Worm (Caenorhabditis elegans) whole organism, midembryonic: ENCODE data around the gene cutl-19.

Experiments used
- T22C8.4 ChIP-seq: fragments of 200-800 bp; sonication (Bioruptor generic); IDR thresholded peaks from 2 replicates; pipeline ENCODE4 v1.3.6; 2022; ENCODE audit warnings: missing genetic modification characterization, missing compliant biosample characterization
- cog-1 ChIP-seq: sonication (generic microtip); optimal IDR thresholded peaks from 2 replicates; lab custom pipeline; 2016; ENCODE audit warnings: missing genetic modification characterization, missing compliant biosample characterization
- flt-1 ChIP-seq: fragments of 200-800 bp; sonication (Bioruptor generic); IDR thresholded peaks from 2 replicates; pipeline ENCODE4 v1.3.6; 2022; ENCODE audit warnings: missing genetic modification characterization, missing compliant biosample characterization
- klf-2 ChIP-seq: fragments of 200-800 bp; sonication (Bioruptor generic); conservative IDR thresholded peaks from 2 replicates; pipeline ENCODE4 v1.3.6; 2022; ENCODE audit warnings: missing genetic modification reagents, missing genetic modification characterization, missing compliant biosample characterization
- med-1 ChIP-seq: sonication (generic microtip); optimal IDR thresholded peaks from 2 replicates; lab custom pipeline; 2017; ENCODE audit warnings: missing genetic modification characterization, mild to moderate bottlenecking, missing compliant biosample characterization, antibody characterized with exemption, missing genetic modification reagents; ENCODE audit not compliant: insufficient read depth
- ref-1 ChIP-seq: fragments of 200-800 bp; sonication (Bioruptor generic); conservative IDR thresholded peaks from 2 replicates; pipeline ENCODE4 v1.3.6; 2022; ENCODE audit warnings: missing genetic modification reagents, missing genetic modification characterization, missing compliant biosample characterization
- tab-1 ChIP-seq: fragments of 200-800 bp; sonication (Bioruptor generic); IDR thresholded peaks from 2 replicates; pipeline ENCODE4 v1.3.6; 2022; ENCODE audit warnings: missing genetic modification characterization, missing compliant biosample characterization
- ztf-23 ChIP-seq: fragments of 200-800 bp; sonication (Bioruptor generic); IDR thresholded peaks from 2 replicates; pipeline ENCODE4 v1.3.6; 2022; ENCODE audit warnings: missing genetic modification reagents, missing genetic modification characterization, missing compliant biosample characterization
- ztf-29 ChIP-seq: fragments of 200-800 bp; sonication (Bioruptor generic); IDR thresholded peaks from 2 replicates; pipeline ENCODE4 v1.3.6; 2022; ENCODE audit warnings: missing genetic modification reagents, missing genetic modification characterization, missing compliant biosample characterization

The cutl-19 gene

DNA sequence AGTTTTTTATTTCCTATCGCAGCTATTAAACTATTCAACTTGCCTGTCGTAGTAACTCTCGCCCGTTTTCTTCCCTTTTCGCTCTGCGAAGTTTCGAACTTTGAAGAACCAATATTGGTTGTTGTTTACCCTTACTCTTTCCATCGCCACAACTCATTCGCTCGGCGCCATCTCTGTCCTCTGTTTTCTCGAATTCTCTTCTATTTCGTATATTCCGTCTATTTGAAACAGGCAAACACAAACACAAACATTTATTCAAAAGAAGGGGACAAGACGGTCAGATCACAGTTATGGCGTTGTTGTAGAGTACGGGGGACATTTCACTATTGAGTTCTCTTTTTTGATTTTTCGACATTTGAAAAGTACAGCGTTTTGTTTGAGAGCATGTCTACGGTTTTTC, 5.4 kb upstream of the cutl-19 start:
- no peak for TF ChIP-seq ztf-23 (GFP tag; lab: Robert Waterston, UW)
- TF ChIP-seq cog-1 (tag; lab: Kevin White, UChicago): no peak
- TF ChIP-seq flt-1 (GFP tag; lab: Robert Waterston, UW): no peak
- TF ChIP-seq tab-1 (GFP tag; lab: Robert Waterston, UW): no peak
- TF ChIP-seq T22C8.4: no peak
- no peak for TF ChIP-seq ref-1 (GFP tag; lab: Robert Waterston, UW)
- no peak for TF ChIP-seq klf-2
- TF ChIP-seq med-1 (GFP tag; lab: Kevin White, UChicago): no peak
- TF ChIP-seq ztf-29: no peak

- TF ChIP-seq ref-1 (GFP tag; lab: Robert Waterston, UW): no peak
- no peak for TF ChIP-seq klf-2
- no peak for TF ChIP-seq med-1 (GFP tag; lab: Kevin White, UChicago)
- no peak for TF ChIP-seq flt-1 (GFP tag; lab: Robert Waterston, UW)
- TF ChIP-seq cog-1 (tag; lab: Kevin White, UChicago): no peak
- TF ChIP-seq ztf-23 (GFP tag; lab: Robert Waterston, UW): no peak
- TF ChIP-seq tab-1 (GFP tag; lab: Robert Waterston, UW): no peak
- no peak for TF ChIP-seq ztf-29
- TF ChIP-seq T22C8.4: no peak
Observed at ce11 chrIII:5221820-5222219, 4.4 kb upstream of the cutl-19 start.

DNA sequence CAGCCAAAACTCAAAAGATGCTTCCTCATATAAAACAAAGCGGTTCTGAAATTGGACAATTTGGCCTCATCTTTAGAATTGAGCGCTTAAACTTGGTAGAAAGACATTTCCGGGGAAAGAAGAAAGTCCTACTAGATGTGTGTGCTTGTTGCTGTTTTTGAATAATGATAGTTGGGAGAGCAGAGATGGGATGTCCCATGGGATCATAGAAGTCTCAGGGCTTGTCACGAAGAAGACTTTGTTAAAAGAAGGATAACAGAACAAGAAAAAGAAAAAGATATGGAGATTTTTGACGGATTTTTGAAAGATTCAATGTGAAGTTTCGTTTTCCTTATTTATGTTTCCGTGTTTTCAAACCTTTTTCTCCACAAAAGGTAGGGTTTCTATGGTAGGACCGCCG, 1.3 kb upstream of the cutl-19 start, which contains the start of gene ZC155.2:
ZC155.2 (plus strand) TSS at position 301 of the 400 bp plus-strand sequence.
- TF ChIP-seq tab-1 (GFP tag; lab: Robert Waterston, UW) (no peak), cog-1 (tag; lab: Kevin White, UChicago) (no peak), flt-1 (GFP tag; lab: Robert Waterston, UW) (no peak), med-1 (GFP tag; lab: Kevin White, UChicago) (no peak), ztf-29 (no peak), klf-2 (no peak)

DNA sequence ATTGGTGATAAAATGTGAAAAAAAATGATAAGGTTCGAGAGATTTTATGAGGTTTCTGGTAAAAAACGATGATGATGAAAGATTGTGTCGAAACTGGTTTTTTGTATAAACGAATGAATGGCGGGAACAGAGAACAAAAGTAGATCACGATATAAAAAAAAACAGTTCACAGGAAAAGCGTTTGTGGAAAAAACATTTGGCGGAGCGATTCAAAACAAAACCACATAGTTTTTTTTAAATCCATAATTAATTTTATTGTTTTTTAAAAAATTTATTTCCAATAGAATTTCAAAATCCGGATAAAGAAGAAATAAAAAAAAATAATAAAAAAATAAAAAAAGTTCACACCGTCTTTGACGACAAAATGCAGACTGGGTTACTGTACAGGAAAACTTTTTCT, 2.0 kb downstream of the cutl-19 start, which contains the start of gene ZC155.4:
ZC155.4 (minus strand) TSS at position 101 of the 400 bp plus-strand sequence.
- TF ChIP-seq med-1 (GFP tag; lab: Kevin White, UChicago): no peak
- no peak for TF ChIP-seq ztf-29
- no peak for TF ChIP-seq flt-1 (GFP tag; lab: Robert Waterston, UW)
- TF ChIP-seq klf-2: no peak
- no peak for TF ChIP-seq tab-1 (GFP tag; lab: Robert Waterston, UW)
- TF ChIP-seq cog-1 (tag; lab: Kevin White, UChicago): no peak
- TF ChIP-seq ztf-23 (GFP tag; lab: Robert Waterston, UW): no peak
- no peak for TF ChIP-seq T22C8.4

DNA sequence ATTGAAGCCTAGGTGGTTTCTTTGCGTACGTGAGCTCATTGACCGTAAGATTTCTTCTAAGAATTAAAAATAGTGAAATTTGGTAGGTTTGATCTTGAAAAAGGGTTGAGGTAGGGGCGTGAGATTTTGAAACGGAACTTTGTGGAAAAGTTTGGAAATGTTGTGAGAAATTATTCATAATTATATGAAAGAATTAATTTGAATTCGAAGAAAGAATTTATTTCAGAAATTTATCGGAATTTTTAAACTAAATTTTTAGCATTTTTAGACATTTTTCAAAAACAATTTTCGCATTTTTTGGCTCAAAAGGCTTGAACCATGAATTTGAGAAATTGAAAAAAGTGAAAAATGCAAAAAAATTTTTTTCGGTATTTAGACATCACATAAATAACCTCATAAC, 3.2 kb downstream of the cutl-19 start:
- TF ChIP-seq klf-2 (no peak), ref-1 (GFP tag; lab: Robert Waterston, UW) (no peak), T22C8.4 (no peak), flt-1 (GFP tag; lab: Robert Waterston, UW) (no peak), med-1 (GFP tag; lab: Kevin White, UChicago) (no peak), ztf-29 (no peak), tab-1 (GFP tag; lab: Robert Waterston, UW) (no peak), ztf-23 (GFP tag; lab: Robert Waterston, UW) (no peak), cog-1 (tag; lab: Kevin White, UChicago) (no peak)

ce11 chrIII:5211137-5211648, 6.2 kb downstream of the cutl-19 start:
- peak; percentile 42; the same call in 1 of the 2 replicates for TF ChIP-seq ztf-29
- TF ChIP-seq ref-1 (GFP tag; lab: Robert Waterston, UW): peak; percentile 65; the same call in 1 of the 2 replicates
- TF ChIP-seq tab-1 (GFP tag; lab: Robert Waterston, UW): peak; percentile 88
- TF ChIP-seq ztf-23 (GFP tag; lab: Robert Waterston, UW): peak; percentile 78
- TF ChIP-seq flt-1 (GFP tag; lab: Robert Waterston, UW): peak; percentile 80; the same call in 1 of the 2 replicates
- peak; percentile 12 for TF ChIP-seq med-1 (GFP tag; lab: Kevin White, UChicago)
- TF ChIP-seq klf-2: peak; percentile 75

DNA sequence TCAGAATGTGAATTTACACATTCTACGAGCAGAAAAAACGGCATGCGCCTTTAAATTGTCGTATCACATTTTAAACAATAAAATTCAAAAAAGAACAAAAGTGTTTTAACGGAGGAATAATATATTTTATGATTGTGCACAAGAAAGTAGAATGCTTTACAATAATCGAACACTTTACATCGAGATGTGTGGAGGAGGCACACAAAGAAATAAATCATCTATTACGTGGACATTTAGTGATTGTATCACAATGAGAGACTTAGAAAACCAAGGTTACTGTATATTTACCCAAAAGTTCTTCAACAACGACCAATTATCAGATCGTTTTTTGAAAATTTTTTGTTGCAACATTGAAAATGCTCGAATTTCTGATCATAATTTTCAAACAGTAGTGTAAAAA, 7.1 kb downstream of the cutl-19 start:
- no peak for TF ChIP-seq ref-1 (GFP tag; lab: Robert Waterston, UW)

DNA sequence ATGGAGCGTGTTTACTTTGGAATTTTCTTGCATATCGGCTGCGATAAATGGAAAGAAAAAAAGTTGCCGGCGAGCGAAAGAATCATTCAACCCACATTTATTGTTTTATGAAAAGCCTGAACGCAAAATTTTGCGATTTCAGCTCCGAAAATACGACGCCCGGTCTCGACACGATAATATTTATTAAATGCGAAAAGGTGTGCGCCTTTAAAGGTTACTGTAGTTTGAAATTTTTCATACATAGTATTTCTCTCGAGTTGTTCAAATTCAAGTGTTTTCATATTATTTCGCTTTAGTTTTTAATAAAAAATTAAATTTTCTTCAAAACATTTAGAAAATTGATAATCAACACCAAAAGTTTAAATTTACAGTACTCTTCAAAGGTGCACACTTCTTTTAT, 8.4 kb downstream of the cutl-19 start, which contains the start of gene syx-16:
syx-16 (minus strand) TSS at position 118 of the 400 bp plus-strand sequence.
- TF ChIP-seq T22C8.4 (no peak), cog-1 (tag; lab: Kevin White, UChicago) (no peak), klf-2 (no peak), tab-1 (GFP tag; lab: Robert Waterston, UW) (no peak), med-1 (GFP tag; lab: Kevin White, UChicago) (no peak), ztf-23 (GFP tag; lab: Robert Waterston, UW) (no peak)

ce11 chrIII:5206861-5207414, 10.5 kb downstream of the cutl-19 start, which contains the start of gene morc-1:
Gene morc-1, minus strand, starts transcription at chrIII:5206911.
- no peak for TF ChIP-seq med-1 (GFP tag; lab: Kevin White, UChicago)
- no peak for TF ChIP-seq klf-2

DNA sequence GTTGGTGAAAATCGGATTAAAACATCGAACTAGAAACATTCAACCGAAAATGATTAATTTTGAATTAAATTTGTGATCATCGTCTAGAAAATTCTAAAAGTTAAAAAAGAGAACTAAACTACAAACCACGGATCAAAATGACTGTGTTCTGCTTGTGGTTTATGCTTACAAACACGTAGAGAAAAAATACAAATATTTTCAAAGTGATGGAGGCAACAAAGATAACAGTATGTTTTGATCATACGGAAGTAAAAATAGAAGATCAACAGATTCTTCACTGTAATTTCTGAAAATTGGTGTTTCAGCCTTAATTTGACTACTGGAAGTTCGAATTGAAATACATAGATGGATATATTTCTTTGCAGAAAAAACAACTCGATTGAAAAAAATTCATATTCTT, 14.1 kb downstream of the cutl-19 start:
- no peak for TF ChIP-seq ref-1 (GFP tag; lab: Robert Waterston, UW)
- TF ChIP-seq cog-1 (tag; lab: Kevin White, UChicago): no peak
- no peak for TF ChIP-seq ztf-29
- TF ChIP-seq flt-1 (GFP tag; lab: Robert Waterston, UW): no peak
- TF ChIP-seq med-1 (GFP tag; lab: Kevin White, UChicago): no peak
- TF ChIP-seq tab-1 (GFP tag; lab: Robert Waterston, UW): no peak
- TF ChIP-seq ztf-23 (GFP tag; lab: Robert Waterston, UW): no peak
- TF ChIP-seq klf-2: no peak
- TF ChIP-seq T22C8.4: no peak
